Fruit fly (Drosophila melanogaster): ENCODE data around the gene ppk10.

Gene ppk10

DNA sequence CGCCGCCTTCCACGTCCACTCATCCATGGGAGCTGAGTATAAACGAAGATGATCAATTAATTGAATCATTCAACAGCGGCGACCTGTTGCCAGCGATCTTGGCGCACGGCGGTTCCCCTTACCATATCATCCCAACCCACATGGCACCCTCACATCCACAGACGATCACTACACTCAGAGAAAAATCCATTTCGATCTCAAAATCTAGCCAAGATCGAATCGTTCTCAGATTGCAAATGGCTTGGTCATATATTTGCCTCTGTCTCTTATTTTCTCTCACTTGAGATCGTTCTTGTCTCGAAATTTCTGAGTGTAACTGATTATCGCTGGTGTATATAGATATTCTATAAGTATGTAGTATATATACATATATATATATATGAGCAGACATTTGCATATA is 16.2 kb upstream of the ppk10 start (continued):
- TF ChIP-seq CG11504 (tag; optimal IDR thresholded peaks at IDR 0.05) (peak; percentile 75), hbn (GFP tag; IDR thresholded peaks at IDR 0.05; ENCODE audit: partially characterized antibody) (no peak), Hr51 (GFP tag; optimal IDR thresholded peaks at IDR 0.05) (peak; percentile 3 to 56), Sox102F (GFP tag; optimal IDR thresholded peaks at IDR 0.05) (peak; percentile 65), D19B (GFP tag; optimal IDR thresholded peaks at IDR 0.05) (peak; percentile 12), Xrp1 (GFP tag; IDR thresholded peaks at IDR 0.05) (peak; percentile 64), Nf-YB (GFP tag; optimal IDR thresholded peaks at IDR 0.05) (no peak), CG32772 (GFP tag; IDR thresholded peaks at IDR 0.05) (peak; percentile 51; the same call in 1 of the 2 replicates), CG2116 (GFP tag; optimal IDR thresholded peaks at IDR 0.05) (no peak), CG4328 (GFP tag; optimal IDR thresholded peaks at IDR 0.05) (peak; percentile 37), TFAM (GFP tag; optimal IDR thresholded peaks at IDR 0.05) (no peak), CG32767 (GFP tag; IDR thresholded peaks at IDR 0.05) (no peak), CG6254 (GFP tag; optimal IDR thresholded peaks at IDR 0.05) (peak; percentile 40), CoRest (tag; optimal IDR thresholded peaks at IDR 0.05) (peak; percentile 63), pum (GFP tag; optimal IDR thresholded peaks at IDR 0.05) (no peak), eve (GFP tag; optimal IDR thresholded peaks at IDR 0.05) (no peak), gro (GFP tag; optimal IDR thresholded peaks at IDR 0.05) (no peak), HLH4C (GFP tag; IDR thresholded peaks at IDR 0.05; ENCODE audit: partially characterized antibody) (no peak), CG15514 (GFP tag; optimal IDR thresholded peaks at IDR 0.05) (peak; percentile 60), Ada2b (GFP tag; IDR thresholded peaks at IDR 0.05) (peak; percentile 43; the same call in 1 of the 2 replicates), fu2 (GFP tag; optimal IDR thresholded peaks at IDR 0.05) (no peak), disco-r (GFP tag; optimal IDR thresholded peaks at IDR 0.05) (no peak), Rfx (GFP tag; IDR thresholded peaks at IDR 0.05) (peak; percentile 86), Lhr (GFP tag; optimal IDR thresholded peaks at IDR 0.05) (no peak), ttk (GFP tag; IDR thresholded peaks at IDR 0.05) (peak; percentile 51), ci (GFP tag; IDR thresholded peaks at IDR 0.05) (peak; percentile 75; the same call in 2 of the 3 replicates), CG14667 (GFP tag; IDR thresholded peaks at IDR 0.05) (no peak; the same call in 1 of the 2 replicates), Chrac-16 (GFP tag; optimal IDR thresholded peaks at IDR 0.05) (peak; percentile 25), sens (GFP tag) (peak; percentile 63), peb (GFP tag; IDR thresholded peaks at IDR 0.05) (peak; percentile 56), ind (GFP tag; optimal IDR thresholded peaks at IDR 0.05) (peak; percentile 65), usp (GFP tag; optimal IDR thresholded peaks at IDR 0.05) (no peak), Ets65A (GFP tag) (peak; percentile 93), CG4424 (GFP tag; optimal IDR thresholded peaks at IDR 0.05) (peak; percentile 27), CG7556 (GFP tag; optimal IDR thresholded peaks at IDR 0.05) (peak; percentile 15), GATAe (GFP tag; conservative IDR thresholded peaks at IDR 0.05) (no peak), knrl (GFP tag; IDR thresholded peaks at IDR 0.05; ENCODE audit: partially characterized antibody) (no peak), pan (optimal IDR thresholded peaks at IDR 0.05) (no peak), pan (GFP tag; optimal IDR thresholded peaks at IDR 0.05 in 1 of 2, IDR thresholded peaks at IDR 0.05 in 1 of 2) (peak in 1 of 2 experiments; percentile 71), Lim3 (GFP tag; IDR thresholded peaks at IDR 0.05) (no peak), CG10147 (GFP tag; optimal IDR thresholded peaks at IDR 0.05) (peak; percentile 41), CG10959 (GFP tag; IDR thresholded peaks at IDR 0.05) (no peak), Med (GFP tag) (peak; percentile 88), dpn (GFP tag; optimal IDR thresholded peaks at IDR 0.05) (peak; percentile 18 to 71), HHEX (GFP tag; optimal IDR thresholded peaks at IDR 0.05) (peak; percentile 61), CG9876 (GFP tag; optimal IDR thresholded peaks at IDR 0.05) (no peak), Fer1 (GFP tag; optimal IDR thresholded peaks at IDR 0.05) (peak; percentile 63), Side (GFP tag; optimal IDR thresholded peaks at IDR 0.05) (no peak), CG2199 (GFP tag; IDR thresholded peaks at IDR 0.05) (no peak), nerfin-1 (tag; optimal IDR thresholded peaks at IDR 0.05) (no peak), Drgx (GFP tag; IDR thresholded peaks at IDR 0.05) (peak; percentile 80), Gug (GFP tag; IDR thresholded peaks at IDR 0.05) (peak; percentile 41; the same call in 2 of the 4 replicates)

Data from whole organism, embryonic.